Fruit fly (Drosophila melanogaster) whole organism, embryonic: Measurements from ENCODE around the gene mRpL13.

ENCODE experiments used
- Asciz ChIP-seq: fragments of 200-800 bp; sonication (Bioruptor generic); optimal IDR thresholded peaks from 2 replicates; lab custom pipeline; 2017; ENCODE audit warnings: missing biosample characterization, mild to moderate bottlenecking, missing genetic modification characterization, missing genetic modification reagents
- CG10565 ChIP-seq: fragments of 200-800 bp; sonication (Bioruptor generic); optimal IDR thresholded peaks from 3 replicates; lab custom pipeline; 2016; ENCODE audit warnings: missing biosample characterization, mild to moderate bottlenecking, missing genetic modification characterization
- CG11085 ChIP-seq: fragments of 200-800 bp; sonication (Bioruptor generic); IDR thresholded peaks from 2 replicates; pipeline ENCODE4 v1.3.6; 2022; ENCODE audit warnings: missing biosample characterization, missing genetic modification characterization
- CG11247 ChIP-seq: fragments of 200-800 bp; sonication (Bioruptor generic); IDR thresholded peaks from 2 replicates; pipeline ENCODE4 v1.3.6; 2022; ENCODE audit warnings: missing biosample characterization, missing genetic modification characterization
- CG11695 ChIP-seq: fragments of 200-800 bp; sonication (Bioruptor generic); IDR thresholded peaks from 3 replicates; pipeline ENCODE4 v1.3.6; 2022; ENCODE audit warnings: missing biosample characterization, missing genetic modification characterization
- CG11723 ChIP-seq: fragments of 200-800 bp; sonication (Bioruptor generic); optimal IDR thresholded peaks from 2 replicates; lab custom pipeline; 2017; ENCODE audit warnings: missing biosample characterization, mild to moderate bottlenecking, missing genetic modification characterization
- CG16815 ChIP-seq: fragments of 200-800 bp; sonication (Bioruptor generic); optimal IDR thresholded peaks from 3 replicates; lab custom pipeline; 2017; ENCODE audit warnings: missing biosample characterization, mild to moderate bottlenecking, missing genetic modification characterization
- CG17328 ChIP-seq: fragments of 200-800 bp; sonication (Bioruptor generic); IDR thresholded peaks from 2 replicates; pipeline ENCODE4 v1.3.6; 2022; ENCODE audit warnings: missing biosample characterization, missing genetic modification characterization
- CG17912 ChIP-seq: fragments of 200-800 bp; sonication (Bioruptor generic); optimal IDR thresholded peaks from 2 replicates; lab custom pipeline; 2018; ENCODE audit warnings: missing biosample characterization, mild to moderate bottlenecking, missing genetic modification characterization
- CG18262 ChIP-seq: fragments of 200-800 bp; optimal IDR thresholded peaks from 3 replicates; lab custom pipeline; 2019; ENCODE audit warnings: missing biosample characterization, mild to moderate bottlenecking, missing genetic modification characterization, moderate library complexity
- CG2120 ChIP-seq: fragments of 200-800 bp; sonication (Bioruptor generic); optimal IDR thresholded peaks from 3 replicates; lab custom pipeline; 2016; ENCODE audit warnings: missing biosample characterization, missing genetic modification characterization
- CG2875 ChIP-seq: fragments of 200-800 bp; sonication (Bioruptor generic); optimal IDR thresholded peaks from 2 replicates; lab custom pipeline; 2017; ENCODE audit warnings: missing biosample characterization, mild to moderate bottlenecking, missing genetic modification characterization, missing genetic modification reagents
- CG31224 ChIP-seq: fragments of 200-800 bp; sonication (Bioruptor generic); IDR thresholded peaks from 2 replicates; pipeline ENCODE4 v1.3.6; 2022; ENCODE audit warnings: missing biosample characterization, missing genetic modification characterization
- CG31388 ChIP-seq: fragments of 200-800 bp; sonication (Bioruptor generic); optimal IDR thresholded peaks from 2 replicates; lab custom pipeline; 2016; ENCODE audit warnings: missing biosample characterization, missing genetic modification characterization
- CG3281 ChIP-seq: fragments of 200-800 bp; sonication (Bioruptor generic); optimal IDR thresholded peaks from 3 replicates; lab custom pipeline; 2017; ENCODE audit warnings: missing biosample characterization, mild to moderate bottlenecking, missing genetic modification characterization
- CG4404 ChIP-seq: fragments of 200-800 bp; sonication (Bioruptor generic); IDR thresholded peaks from 2 replicates; pipeline ENCODE4 v1.3.6; 2022; ENCODE audit warnings: missing biosample characterization, missing genetic modification characterization
- CG4424 ChIP-seq: fragments of 200-800 bp; sonication (Bioruptor generic); optimal IDR thresholded peaks from 3 replicates; lab custom pipeline; 2016; ENCODE audit warnings: missing biosample characterization, missing genetic modification characterization
- CG8290 ChIP-seq, 3 experiments: fragments of 200-800 bp; sonication (Bioruptor generic); optimal IDR thresholded peaks; 2 replicates each; lab custom pipeline; 2016 to 2019; ENCODE audit warnings: missing biosample characterization in 3 of 3, missing genetic modification characterization in 3 of 3, mild to moderate bottlenecking in 2 of 3, moderate library complexity in 1 of 3
- CG8924 ChIP-seq: fragments of 200-800 bp; optimal IDR thresholded peaks from 3 replicates; lab custom pipeline; 2019; ENCODE audit warnings: missing biosample characterization, mild to moderate bottlenecking, missing genetic modification characterization, moderate library complexity
- D19A ChIP-seq: fragments of 200-800 bp; optimal IDR thresholded peaks from 3 replicates; lab custom pipeline; 2019; ENCODE audit warnings: missing biosample characterization, mild to moderate bottlenecking, missing genetic modification characterization, moderate library complexity
- Dip2 ChIP-seq: fragments of 200-800 bp; sonication (Bioruptor generic); IDR thresholded peaks from 2 replicates; pipeline ENCODE4 v1.3.6; 2022; ENCODE audit warnings: missing biosample characterization, missing genetic modification characterization
- Doc2 ChIP-seq: fragments of 200-800 bp; sonication (Bioruptor generic); IDR thresholded peaks from 2 replicates; pipeline ENCODE4 v1.3.6; 2022; ENCODE audit warnings: missing biosample characterization, missing genetic modification characterization
- Drgx ChIP-seq: fragments of 200-800 bp; sonication (Bioruptor generic); IDR thresholded peaks from 2 replicates; pipeline ENCODE4 v1.3.6; 2022; ENCODE audit warnings: missing biosample characterization, missing genetic modification characterization
- H2.0 ChIP-seq: fragments of 200-800 bp; sonication (Bioruptor generic); IDR thresholded peaks from 2 replicates; pipeline ENCODE4 v1.3.6; 2022; ENCODE audit warnings: missing biosample characterization, missing genetic modification characterization
- HLHmδ ChIP-seq: fragments of 200-800 bp; sonication (Bioruptor generic); optimal IDR thresholded peaks from 2 replicates; lab custom pipeline; 2018; ENCODE audit warnings: missing biosample characterization, mild to moderate bottlenecking, missing genetic modification characterization, moderate library complexity
- Hand ChIP-seq: fragments of 200-800 bp; sonication (Bioruptor generic); optimal IDR thresholded peaks from 2 replicates; lab custom pipeline; 2017; ENCODE audit warnings: mild to moderate bottlenecking, missing biosample characterization, missing genetic modification reagents, missing genetic modification characterization
- Hr78 ChIP-seq, 2 experiments: fragments of 200-800 bp in 1 of 2; fragments of >200 bp in 1 of 2; sonication (Bioruptor generic) in 1 of 2; optimal IDR thresholded peaks; 2 replicates each; lab custom pipeline; 2017 to 2019; ENCODE audit warnings: missing biosample characterization in 2 of 2, missing genetic modification characterization in 2 of 2, mild to moderate bottlenecking in 1 of 2, moderate library complexity in 1 of 2
- Hsf ChIP-seq: fragments of 200-800 bp; sonication (Bioruptor generic); optimal IDR thresholded peaks from 3 replicates; lab custom pipeline; 2016; ENCODE audit warnings: missing biosample characterization, missing genetic modification characterization
- MTF-1 ChIP-seq: fragments of 200-800 bp; sonication (Bioruptor generic); optimal IDR thresholded peaks from 2 replicates; lab custom pipeline; 2018; ENCODE audit warnings: missing biosample characterization, mild to moderate bottlenecking, missing genetic modification characterization, borderline replicate concordance
- Max ChIP-seq: fragments of 200-800 bp; sonication (Bioruptor generic); optimal IDR thresholded peaks from 2 replicates; lab custom pipeline; 2016; ENCODE audit warnings: missing biosample characterization, mild to moderate bottlenecking, missing genetic modification characterization
- NK7.1 ChIP-seq: fragments of 200-800 bp; sonication (Bioruptor generic); optimal IDR thresholded peaks from 3 replicates; lab custom pipeline; 2016; ENCODE audit warnings: missing biosample characterization, missing genetic modification characterization
- Opbp ChIP-seq: fragments of 200-800 bp; sonication (Bioruptor generic); IDR thresholded peaks from 3 replicates; pipeline ENCODE4 v1.3.6; 2022; ENCODE audit warnings: missing biosample characterization, missing genetic modification characterization; ENCODE audit not compliant: partially characterized antibody
- Xrp1 ChIP-seq: fragments of 200-800 bp; sonication (Bioruptor generic); IDR thresholded peaks from 2 replicates; pipeline ENCODE4 v1.3.6; 2022; ENCODE audit warnings: missing biosample characterization, missing genetic modification characterization
- ab ChIP-seq: fragments of 200-800 bp; sonication (Bioruptor generic); optimal IDR thresholded peaks from 2 replicates; lab custom pipeline; 2016; ENCODE audit warnings: missing biosample characterization, missing genetic modification characterization
- ac ChIP-seq: fragments of 200-800 bp; sonication (Bioruptor generic); optimal IDR thresholded peaks from 3 replicates; lab custom pipeline; 2017; ENCODE audit warnings: missing biosample characterization, mild to moderate bottlenecking, missing genetic modification characterization
- bigmax ChIP-seq: fragments of 200-800 bp; sonication (Bioruptor generic); optimal IDR thresholded peaks from 2 replicates; lab custom pipeline; 2018; ENCODE audit warnings: missing biosample characterization, mild to moderate bottlenecking, missing genetic modification characterization
- cad ChIP-seq: fragments of >200 bp; optimal IDR thresholded peaks from 2 replicates; lab custom pipeline; 2017; ENCODE audit warnings: missing biosample characterization, missing genetic modification characterization
- chinmo ChIP-seq: fragments of 200-800 bp; sonication (Bioruptor generic); IDR thresholded peaks from 4 replicates; pipeline ENCODE4 v1.3.6; 2022; ENCODE audit warnings: missing biosample characterization, missing genetic modification characterization; ENCODE audit not compliant: partially characterized antibody
- en ChIP-seq: fragments of 200-800 bp; sonication (Bioruptor generic); optimal IDR thresholded peaks from 2 replicates; lab custom pipeline; 2016; ENCODE audit warnings: missing biosample characterization, missing genetic modification characterization
- eyg ChIP-seq: fragments of 200-800 bp; sonication (Bioruptor generic); optimal IDR thresholded peaks from 3 replicates; lab custom pipeline; 2016; ENCODE audit warnings: missing biosample characterization, missing genetic modification characterization
- hb ChIP-seq: fragments of 200-800 bp; sonication (Bioruptor generic); IDR thresholded peaks from 3 replicates; pipeline ENCODE4 v1.3.6; 2022; ENCODE audit warnings: missing biosample characterization, missing genetic modification characterization; ENCODE audit not compliant: partially characterized antibody
- ind ChIP-seq: fragments of 200-800 bp; sonication (Bioruptor generic); optimal IDR thresholded peaks from 3 replicates; lab custom pipeline; 2016; ENCODE audit warnings: missing biosample characterization, missing genetic modification characterization
- inv ChIP-seq: fragments of 200-800 bp; sonication (Bioruptor generic); IDR thresholded peaks from 2 replicates; pipeline ENCODE4 v1.3.6; 2022; ENCODE audit warnings: missing biosample characterization, missing genetic modification characterization; ENCODE audit not compliant: partially characterized antibody
- lola ChIP-seq, 3 experiments: fragments of >200 bp in 2 of 3; fragments of 200-800 bp in 1 of 3; sonication (Bioruptor generic) in 1 of 3; optimal IDR thresholded peaks; 2 replicates each; lab custom pipeline; 2017 to 2019; ENCODE audit warnings: missing biosample characterization in 3 of 3, missing genetic modification characterization in 3 of 3, mild to moderate bottlenecking in 1 of 3, moderate library complexity in 1 of 3
- pnt ChIP-seq: fragments of 200-800 bp; sonication (Bioruptor generic); optimal IDR thresholded peaks from 3 replicates; lab custom pipeline; 2016; ENCODE audit warnings: missing biosample characterization, missing genetic modification characterization
- sqz ChIP-seq: fragments of 200-800 bp; sonication (Bioruptor generic); optimal IDR thresholded peaks from 3 replicates; lab custom pipeline; 2018; ENCODE audit warnings: missing biosample characterization, mild to moderate bottlenecking, missing genetic modification characterization
- stwl ChIP-seq: fragments of 200-800 bp; sonication (Bioruptor generic); optimal IDR thresholded peaks from 3 replicates; lab custom pipeline; 2018; ENCODE audit warnings: missing biosample characterization, mild to moderate bottlenecking, missing genetic modification characterization, moderate library complexity
- vvl ChIP-seq: fragments of 200-800 bp; sonication (Bioruptor generic); IDR thresholded peaks from 2 replicates; pipeline ENCODE4 v1.3.6; 2022; ENCODE audit warnings: missing biosample characterization, missing genetic modification characterization
- yki ChIP-seq: fragments of >200 bp; optimal IDR thresholded peaks from 3 replicates; lab custom pipeline; 2018
- zen2 ChIP-seq: fragments of 200-800 bp; sonication (Bioruptor generic); IDR thresholded peaks from 3 replicates; pipeline ENCODE4 v1.3.6; 2022; ENCODE audit warnings: missing biosample characterization, missing genetic modification characterization; ENCODE audit not compliant: partially characterized antibody

mRpL13 gene

dm6 chr2L:18857635-18858059, 1.4 kb downstream of the mRpL13 start (continued):
- TF ChIP-seq Hr78 (GFP tag; optimal IDR thresholded peaks at IDR 0.05; lab: Kevin White, UChicago) (no peak), pnt (GFP tag; lab: Kevin White, UChicago) (peak; percentile 84), CG4404 (peak; percentile 81), CG11085 (peak; percentile 83), Hand (peak; percentile 73), Opbp (no peak), cad (GFP tag; lab: Kevin White, UChicago) (no peak), CG2120 (GFP tag; lab: Kevin White, UChicago) (peak; percentile 95), CG8924 (tag; lab: Kevin White, UChicago) (peak; percentile 92), CG16815 (GFP tag; lab: Kevin White, UChicago) (peak; percentile 80), yki (lab: Kevin White, UChicago) (no peak), vvl (GFP tag; lab: Robert Waterston, UW) (peak; percentile 93), lola (GFP tag; optimal IDR thresholded peaks at IDR 0.05; lab: Kevin White, UChicago) (peak in 1 of 3 experiments; percentile 79), CG11247 (GFP tag; lab: Robert Waterston, UW) (peak; percentile 81), zen2 (GFP tag; lab: Robert Waterston, UW) (no peak), CG31388 (GFP tag; lab: Kevin White, UChicago) (peak; percentile 57), NK7.1 (GFP tag; lab: Kevin White, UChicago) (peak; percentile 68), ind (peak; percentile 91), Xrp1 (peak; percentile 94), ab (GFP tag; lab: Kevin White, UChicago) (peak; percentile 63), Dip2 (GFP tag; lab: Robert Waterston, UW) (no peak), CG11723 (GFP tag; lab: Kevin White, UChicago) (peak; percentile 76), CG18262 (tag; lab: Kevin White, UChicago) (peak; percentile 91), eyg (GFP tag; lab: Kevin White, UChicago) (peak; percentile 61), CG4424 (GFP tag; lab: Kevin White, UChicago) (peak; percentile 89), H2.0 (GFP tag; lab: Robert Waterston, UW) (peak; percentile 92), Doc2 (GFP tag; lab: Robert Waterston, UW) (peak; percentile 70; the same call in 1 of the 2 replicates), CG31224 (GFP tag; lab: Robert Waterston, UW) (peak; percentile 84), inv (GFP tag; lab: Robert Waterston, UW) (no peak), Hsf (GFP tag; lab: Kevin White, UChicago) (peak; percentile 95), D19A (tag; lab: Kevin White, UChicago) (peak; percentile 70), CG11695 (GFP tag; lab: Robert Waterston, UW) (peak; percentile 88), Max (GFP tag; lab: Kevin White, UChicago) (peak; percentile 59), stwl (tag; lab: Kevin White, UChicago) (peak; percentile 61), CG2875 (GFP tag; lab: Kevin White, UChicago) (peak; percentile 76), CG3281 (GFP tag; lab: Kevin White, UChicago) (peak; percentile 92), HLHmδ (GFP tag; lab: Kevin White, UChicago) (no peak), chinmo (GFP tag; lab: Robert Waterston, UW) (no peak), bigmax (peak; percentile 59), MTF-1 (peak; percentile 80), CG17328 (peak; percentile 90), CG10565 (GFP tag; lab: Kevin White, UChicago) (no peak), CG8290 (GFP tag; optimal IDR thresholded peaks at IDR 0.05; lab: Kevin White, UChicago) (peak; percentile 50), CG8290 (tag; optimal IDR thresholded peaks at IDR 0.05; lab: Kevin White, UChicago) (peak; percentile 80 to 92), Asciz (GFP tag; lab: Kevin White, UChicago) (peak; percentile 86), CG17912 (GFP tag; lab: Kevin White, UChicago) (peak; percentile 84), hb (no peak), Drgx (peak; percentile 96), sqz (GFP tag; lab: Kevin White, UChicago) (peak; percentile 76), ac (GFP tag; lab: Kevin White, UChicago) (peak; percentile 16), en (GFP tag; lab: Kevin White, UChicago) (peak; percentile 75)
